Worm (Caenorhabditis elegans) whole organism, L3 larva: ENCODE data around the gene glb-9.
A peak's percentile ranks its signal among the peaks of the same experiment; 100 is the strongest.

Experiments used
- R02D3.7 ChIP-seq: fragments of 150-350 bp; optimal IDR thresholded peaks from 2 replicates; lab custom pipeline; 2014; ENCODE audit warnings: missing biosample characterization, missing genetic modification characterization
- ama-1 ChIP-seq: fragments of 150-350 bp; optimal IDR thresholded peaks from 2 replicates; lab custom pipeline; 2018
- ceh-28 ChIP-seq: fragments of 150-350 bp; optimal IDR thresholded peaks from 2 replicates; lab custom pipeline; 2014; ENCODE audit warnings: missing biosample characterization, missing genetic modification reagents, missing genetic modification characterization
- egl-27 ChIP-seq: sonication (generic microtip); optimal IDR thresholded peaks from 4 replicates; lab custom pipeline; 2017; ENCODE audit warnings: missing biosample characterization, missing genetic modification reagents, missing genetic modification characterization
- elt-2 ChIP-seq: sonication (generic microtip); optimal IDR thresholded peaks from 2 replicates; lab custom pipeline; 2016; ENCODE audit warnings: missing genetic modification reagents, mild to moderate bottlenecking, missing genetic modification characterization, missing compliant biosample characterization
- elt-3 ChIP-seq, 3 experiments: fragments of 150-350 bp in 1 of 3; sonication (generic microtip) in 2 of 3; optimal IDR thresholded peaks; 2 replicates in 2 of 3; 4 replicates in 1 of 3; lab custom pipeline; 2014 to 2017; ENCODE audit warnings: missing biosample characterization in 3 of 3, missing genetic modification characterization in 3 of 3
- hmg-11 ChIP-seq: sonication (generic microtip); optimal IDR thresholded peaks from 2 replicates; lab custom pipeline; 2016; ENCODE audit warnings: missing genetic modification characterization, missing compliant biosample characterization
- lsy-12 ChIP-seq: sonication (generic microtip); optimal IDR thresholded peaks from 2 replicates; lab custom pipeline; 2016; ENCODE audit warnings: mild to moderate bottlenecking, missing genetic modification characterization, missing compliant biosample characterization
- nhr-23 ChIP-seq: fragments of 150-350 bp; optimal IDR thresholded peaks from 2 replicates; lab custom pipeline; 2014; ENCODE audit warnings: missing biosample characterization, missing genetic modification reagents, missing genetic modification characterization
- nhr-28 ChIP-seq: fragments of 150-350 bp; optimal IDR thresholded peaks from 2 replicates; lab custom pipeline; 2014; ENCODE audit warnings: missing biosample characterization, missing genetic modification characterization
- pha-4 ChIP-seq: fragments of 150-350 bp; optimal IDR thresholded peaks from 2 replicates; lab custom pipeline; 2014; ENCODE audit warnings: missing biosample characterization, missing genetic modification reagents, missing genetic modification characterization
- pqm-1 ChIP-seq: fragments of 150-350 bp; optimal IDR thresholded peaks from 2 replicates; lab custom pipeline; 2017; ENCODE audit warnings: missing biosample characterization, missing genetic modification characterization, inconsistent platforms
- unc-39 ChIP-seq: sonication (generic microtip); optimal IDR thresholded peaks from 4 replicates; lab custom pipeline; 2017; ENCODE audit warnings: missing biosample characterization, missing genetic modification characterization

Gene glb-9

DNA sequence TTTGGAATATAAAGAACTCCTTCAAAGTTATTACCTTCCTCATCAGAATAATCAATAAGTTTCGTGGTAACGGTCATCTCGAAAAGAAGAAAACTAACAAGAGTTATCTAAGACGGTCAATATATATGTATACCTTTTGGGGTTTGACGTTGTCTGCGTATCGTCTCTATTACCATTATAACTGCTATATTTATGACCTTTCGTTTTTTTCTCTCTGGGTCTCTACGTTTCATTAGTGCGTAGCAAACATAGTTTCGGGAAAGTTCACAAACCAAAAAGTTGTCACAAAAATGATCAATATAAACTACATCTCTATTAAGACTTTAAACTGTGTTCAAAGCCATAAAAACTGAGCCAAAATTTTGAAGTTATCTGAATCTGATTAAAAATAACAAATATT is 61.9 kb downstream of the glb-9 start, which contains the start of gene D1022.4:
TSS of gene D1022.4 (minus strand) at position 83 of the 400 bp plus-strand sequence.
- TF ChIP-seq elt-3 (tag; optimal IDR thresholded peaks at IDR 0.05; lab: Kevin White, UChicago), result no peak
- TF ChIP-seq unc-39 (tag; lab: Kevin White, UChicago), result no peak
- TF ChIP-seq nhr-28 (tag; lab: Kevin White, UChicago), result no peak
- TF ChIP-seq pqm-1, result peak; percentile 4
- peak; percentile 13 for TF ChIP-seq nhr-23 (tag; lab: Kevin White, UChicago)
- no peak for TF ChIP-seq hmg-11
- peak; percentile 22 for TF ChIP-seq ceh-28 (tag; lab: Kevin White, UChicago)
- no peak for TF ChIP-seq R02D3.7 (tag; lab: Kevin White, UChicago)
- no peak for TF ChIP-seq lsy-12
- TF ChIP-seq egl-27, result no peak
- peak; percentile 70 for TF ChIP-seq pha-4 (tag; lab: Kevin White, UChicago)
- peak; percentile 42 for TF ChIP-seq elt-2 (tag; lab: Kevin White, UChicago)
- TF ChIP-seq ama-1, result no peak
